Worm (Caenorhabditis elegans) whole organism, midembryonic: ENCODE measurements around the gene nlp-33.

Experiments used
- T22C8.4 ChIP-seq: fragments of 200-800 bp; sonication (Bioruptor generic); IDR thresholded peaks from 2 replicates; pipeline ENCODE4 v1.3.6; 2022; ENCODE audit warnings: missing genetic modification characterization, missing compliant biosample characterization
- cog-1 ChIP-seq: sonication (generic microtip); optimal IDR thresholded peaks from 2 replicates; lab custom pipeline; 2016; ENCODE audit warnings: missing genetic modification characterization, missing compliant biosample characterization
- flt-1 ChIP-seq: fragments of 200-800 bp; sonication (Bioruptor generic); IDR thresholded peaks from 2 replicates; pipeline ENCODE4 v1.3.6; 2022; ENCODE audit warnings: missing genetic modification characterization, missing compliant biosample characterization
- med-1 ChIP-seq: sonication (generic microtip); optimal IDR thresholded peaks from 2 replicates; lab custom pipeline; 2017; ENCODE audit warnings: missing genetic modification characterization, mild to moderate bottlenecking, missing compliant biosample characterization, antibody characterized with exemption, missing genetic modification reagents; ENCODE audit not compliant: insufficient read depth
- ref-1 ChIP-seq: fragments of 200-800 bp; sonication (Bioruptor generic); conservative IDR thresholded peaks from 2 replicates; pipeline ENCODE4 v1.3.6; 2022; ENCODE audit warnings: missing genetic modification reagents, missing genetic modification characterization, missing compliant biosample characterization
- tab-1 ChIP-seq: fragments of 200-800 bp; sonication (Bioruptor generic); IDR thresholded peaks from 2 replicates; pipeline ENCODE4 v1.3.6; 2022; ENCODE audit warnings: missing genetic modification characterization, missing compliant biosample characterization
- ztf-23 ChIP-seq: fragments of 200-800 bp; sonication (Bioruptor generic); IDR thresholded peaks from 2 replicates; pipeline ENCODE4 v1.3.6; 2022; ENCODE audit warnings: missing genetic modification reagents, missing genetic modification characterization, missing compliant biosample characterization
- ztf-29 ChIP-seq: fragments of 200-800 bp; sonication (Bioruptor generic); IDR thresholded peaks from 2 replicates; pipeline ENCODE4 v1.3.6; 2022; ENCODE audit warnings: missing genetic modification reagents, missing genetic modification characterization, missing compliant biosample characterization

DNA sequence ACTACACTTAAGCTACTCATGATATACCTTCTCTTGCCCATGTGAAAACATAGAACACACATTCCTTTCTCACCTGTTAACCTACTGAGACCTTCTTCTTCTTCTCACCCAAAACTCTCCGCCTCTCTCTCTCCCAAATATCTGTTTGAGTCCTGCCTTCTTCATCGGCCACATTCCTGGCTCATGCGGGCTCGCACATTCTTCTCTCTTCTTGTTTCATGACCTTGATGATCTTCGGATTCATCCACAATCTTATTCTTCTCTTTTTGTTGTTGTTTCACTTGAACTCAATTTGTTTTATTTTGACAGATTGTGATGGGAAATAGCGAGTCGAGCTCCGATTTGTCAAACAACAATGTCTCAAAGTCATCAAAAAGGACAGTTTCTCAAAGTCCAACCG is 24.8 kb downstream of the nlp-33 start, which contains the start of gene T19C4.5:
- TF ChIP-seq ztf-23 (no peak), flt-1 (GFP tag; lab: Robert Waterston, UW) (no peak), med-1 (GFP tag; lab: Kevin White, UChicago) (no peak), ztf-29 (GFP tag; lab: Robert Waterston, UW) (no peak), cog-1 (no peak), ref-1 (GFP tag; lab: Robert Waterston, UW) (no peak), T22C8.4 (GFP tag; lab: Robert Waterston, UW) (no peak), tab-1 (no peak)
